Fruit fly (Drosophila melanogaster): ENCODE results near the gene CG12025.
A peak's percentile ranks its signal among the peaks of the same experiment; 100 is the strongest.

Gene CG12025

dm6 chr3L:1886125-1886544, 20.9 kb downstream of the CG12025 start (continued):
- TF ChIP-seq lov (optimal IDR thresholded peaks at IDR 0.05) (no peak), lov (GFP tag; IDR thresholded peaks at IDR 0.05) (peak; percentile 91), gfzf (GFP tag; optimal IDR thresholded peaks at IDR 0.05) (no peak), CG7786 (GFP tag; optimal IDR thresholded peaks at IDR 0.05) (peak; percentile 76), cato (GFP tag; optimal IDR thresholded peaks at IDR 0.05; ENCODE audit: borderline replicate concordance) (peak; percentile 61), zf30C (GFP tag; optimal IDR thresholded peaks at IDR 0.05) (peak; percentile 89), Sry-β (GFP tag; optimal IDR thresholded peaks at IDR 0.05) (peak; percentile 1), Ada2b (GFP tag; IDR thresholded peaks at IDR 0.05) (peak; percentile 82), CG4730 (GFP tag; IDR thresholded peaks at IDR 0.05) (peak; percentile 76), ara (GFP tag; IDR thresholded peaks at IDR 0.05) (peak; percentile 91), gcm2 (GFP tag; optimal IDR thresholded peaks at IDR 0.05) (peak; percentile 54), zen (tag; optimal IDR thresholded peaks at IDR 0.05) (peak; percentile 97), ken (GFP tag; IDR thresholded peaks at IDR 0.05) (peak; percentile 89), Lhr (GFP tag; optimal IDR thresholded peaks at IDR 0.05) (peak; percentile 64), Hand (GFP tag; optimal IDR thresholded peaks at IDR 0.05) (no peak), az2 (GFP tag; optimal IDR thresholded peaks at IDR 0.05) (peak; percentile 87), NC2α (GFP tag; optimal IDR thresholded peaks at IDR 0.05) (peak; percentile 61), onecut (GFP tag; IDR thresholded peaks at IDR 0.05) (peak; percentile 78), lbe (GFP tag; optimal IDR thresholded peaks at IDR 0.05) (peak; percentile 93), CG4360 (GFP tag; IDR thresholded peaks at IDR 0.05) (peak; percentile 90), CG15011 (GFP tag; optimal IDR thresholded peaks at IDR 0.05) (peak; percentile 40), CG1024 (GFP tag; IDR thresholded peaks at IDR 0.05) (peak; percentile 86), sqz (GFP tag; optimal IDR thresholded peaks at IDR 0.05) (peak; percentile 69), CG13287 (GFP tag; IDR thresholded peaks at IDR 0.05; ENCODE audit: partially characterized antibody) (no peak), CTCF (GFP tag; optimal IDR thresholded peaks at IDR 0.05) (peak; percentile 39), ap (GFP tag; IDR thresholded peaks at IDR 0.05) (peak; percentile 87), Doc2 (GFP tag; IDR thresholded peaks at IDR 0.05) (no peak), CG11695 (GFP tag; IDR thresholded peaks at IDR 0.05) (peak; percentile 70), CG12769 (tag; optimal IDR thresholded peaks at IDR 0.05) (peak; percentile 77), CG3065 (GFP tag; optimal IDR thresholded peaks at IDR 0.05) (peak; percentile 45), CG31224 (GFP tag; IDR thresholded peaks at IDR 0.05) (peak; percentile 59), NK7.1 (GFP tag; optimal IDR thresholded peaks at IDR 0.05) (peak; percentile 59), CG17328 (GFP tag; IDR thresholded peaks at IDR 0.05) (peak; percentile 92), B-H2 (GFP tag; optimal IDR thresholded peaks at IDR 0.05) (no peak), Kr (GFP tag; optimal IDR thresholded peaks at IDR 0.05) (peak; percentile 32), dpn (GFP tag; optimal IDR thresholded peaks at IDR 0.05) (peak; percentile 76 to 84), phol (tag; optimal IDR thresholded peaks at IDR 0.05) (peak; percentile 93), TFAM (GFP tag; optimal IDR thresholded peaks at IDR 0.05) (peak; percentile 62), dysf (GFP tag; IDR thresholded peaks at IDR 0.05) (peak; percentile 78), odd (GFP tag; optimal IDR thresholded peaks at IDR 0.05) (peak; percentile 55), CG2202 (tag; optimal IDR thresholded peaks at IDR 0.05) (peak; percentile 71), CG5953 (GFP tag; IDR thresholded peaks at IDR 0.05) (peak; percentile 77), CG34422 (GFP tag; IDR thresholded peaks at IDR 0.05) (peak; percentile 83), sr (GFP tag; IDR thresholded peaks at IDR 0.05) (peak; percentile 42; the same call in 1 of the 3 replicates), unpg (GFP tag; optimal IDR thresholded peaks at IDR 0.05) (peak; percentile 83), CG11247 (GFP tag; IDR thresholded peaks at IDR 0.05) (peak; percentile 74), vfl (GFP tag; optimal IDR thresholded peaks at IDR 0.05) (no peak), fru (optimal IDR thresholded peaks at IDR 0.05) (no peak), sob (GFP tag; IDR thresholded peaks at IDR 0.05) (peak; percentile 73; the same call in 1 of the 2 replicates), CG8089 (GFP tag; optimal IDR thresholded peaks at IDR 0.05) (peak; percentile 79), Mad (GFP tag; optimal IDR thresholded peaks at IDR 0.05) (peak; percentile 67), prd (optimal IDR thresholded peaks at IDR 0.05) (no peak), prd (GFP tag; IDR thresholded peaks at IDR 0.05) (peak; percentile 97), CG14441 (GFP tag; IDR thresholded peaks at IDR 0.05) (peak; percentile 88)
